Worm (Caenorhabditis elegans): ENCODE results near the gene clec-218.

DNA sequence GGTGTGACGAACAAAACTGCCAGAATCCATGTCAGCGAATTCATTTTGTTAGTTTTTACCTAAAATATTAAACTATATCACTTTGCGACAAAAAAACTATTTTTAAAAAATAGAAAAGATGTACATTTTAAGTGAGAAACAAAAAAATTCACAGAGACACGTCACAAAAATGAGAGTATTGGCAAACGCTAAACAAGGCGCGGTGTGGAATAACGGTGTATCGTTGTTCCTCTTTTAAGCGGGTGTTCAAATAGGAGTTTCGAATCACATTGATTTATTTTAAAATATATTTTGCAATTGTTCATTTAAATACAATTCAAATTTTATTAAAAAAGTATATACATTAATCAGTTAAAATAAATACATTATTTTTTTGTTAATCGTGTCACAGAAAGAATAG lies 5.2 kb upstream of the clec-218 start, which contains the start of gene sel-9:
- TF ChIP-seq R02D3.7 (tag; optimal IDR thresholded peaks at IDR 0.05), result no peak
- TF ChIP-seq ztf-11 (tag; optimal IDR thresholded peaks at IDR 0.05), result no peak
- TF ChIP-seq nhr-11 (tag; optimal IDR thresholded peaks at IDR 0.05), result no peak

All from whole organism, L3 larva.